Worm (Caenorhabditis elegans) whole organism, midembryonic: Measurements from ENCODE around the gene ttr-18.
A peak's percentile ranks its signal among the peaks of the same experiment; 100 is the strongest.

Experiments
- T22C8.4 ChIP-seq: fragments of 200-800 bp; sonication (Bioruptor generic); IDR thresholded peaks from 2 replicates; pipeline ENCODE4 v1.3.6; 2022; ENCODE audit warnings: missing genetic modification characterization, missing compliant biosample characterization
- cog-1 ChIP-seq: sonication (generic microtip); optimal IDR thresholded peaks from 2 replicates; lab custom pipeline; 2016; ENCODE audit warnings: missing genetic modification characterization, missing compliant biosample characterization
- flt-1 ChIP-seq: fragments of 200-800 bp; sonication (Bioruptor generic); IDR thresholded peaks from 2 replicates; pipeline ENCODE4 v1.3.6; 2022; ENCODE audit warnings: missing genetic modification characterization, missing compliant biosample characterization
- med-1 ChIP-seq: sonication (generic microtip); optimal IDR thresholded peaks from 2 replicates; lab custom pipeline; 2017; ENCODE audit warnings: missing genetic modification characterization, mild to moderate bottlenecking, missing compliant biosample characterization, antibody characterized with exemption, missing genetic modification reagents; ENCODE audit not compliant: insufficient read depth
- ref-1 ChIP-seq: fragments of 200-800 bp; sonication (Bioruptor generic); conservative IDR thresholded peaks from 2 replicates; pipeline ENCODE4 v1.3.6; 2022; ENCODE audit warnings: missing genetic modification reagents, missing genetic modification characterization, missing compliant biosample characterization
- tab-1 ChIP-seq: fragments of 200-800 bp; sonication (Bioruptor generic); IDR thresholded peaks from 2 replicates; pipeline ENCODE4 v1.3.6; 2022; ENCODE audit warnings: missing genetic modification characterization, missing compliant biosample characterization
- ztf-23 ChIP-seq: fragments of 200-800 bp; sonication (Bioruptor generic); IDR thresholded peaks from 2 replicates; pipeline ENCODE4 v1.3.6; 2022; ENCODE audit warnings: missing genetic modification reagents, missing genetic modification characterization, missing compliant biosample characterization
- ztf-29 ChIP-seq: fragments of 200-800 bp; sonication (Bioruptor generic); IDR thresholded peaks from 2 replicates; pipeline ENCODE4 v1.3.6; 2022; ENCODE audit warnings: missing genetic modification reagents, missing genetic modification characterization, missing compliant biosample characterization

DNA sequence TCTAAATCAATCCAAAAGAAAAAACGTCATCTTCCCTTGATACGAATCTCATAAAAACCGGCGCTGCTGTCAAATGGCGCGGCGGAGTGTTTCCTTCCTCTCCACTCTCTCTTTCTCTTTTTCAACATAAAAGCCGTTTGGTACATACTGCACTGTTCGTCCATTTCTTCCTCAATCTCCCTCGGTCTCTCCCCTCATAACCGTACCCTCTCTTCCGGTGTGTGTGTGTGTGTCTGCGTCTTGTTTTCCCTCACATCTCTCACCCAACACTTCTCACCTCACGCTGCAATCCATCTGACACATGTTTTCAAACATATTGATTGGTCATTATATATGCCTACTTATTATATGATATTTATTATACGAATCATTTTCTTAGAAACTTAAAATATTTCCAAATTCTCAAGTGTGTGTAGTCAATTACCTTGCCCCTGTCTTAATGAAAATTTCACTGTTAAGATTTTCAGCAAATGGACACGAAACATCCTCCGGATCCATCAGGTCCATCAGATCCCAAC lies 22.1 kb downstream of the ttr-18 start, which contains the start of the genes aars-1 and rga-1:
- no peak for TF ChIP-seq flt-1 (GFP tag; lab: Robert Waterston, UW)
- TF ChIP-seq cog-1, result no peak
- no peak for TF ChIP-seq tab-1 (GFP tag; lab: Robert Waterston, UW)
- no peak for TF ChIP-seq ztf-23 (GFP tag; lab: Robert Waterston, UW)
- TF ChIP-seq T22C8.4, result no peak
- TF ChIP-seq ref-1 (GFP tag; lab: Robert Waterston, UW), result no peak
- no peak for TF ChIP-seq med-1
- TF ChIP-seq ztf-29 (GFP tag; lab: Robert Waterston, UW), result 0 out of 2 replicates have a peak, but pooled peaks have one; percentile 11
